Fruit fly (Drosophila melanogaster) whole organism, embryonic: Measurements from ENCODE around the gene CG43338.

ENCODE experiments used
- B-H1 ChIP-seq: fragments of 200-800 bp; sonication (Bioruptor generic); IDR thresholded peaks from 3 replicates; pipeline ENCODE4 v1.3.6; 2022; ENCODE audit warnings: missing biosample characterization, missing genetic modification characterization
- Bteb2 ChIP-seq: fragments of 200-800 bp; sonication (Bioruptor generic); optimal IDR thresholded peaks from 2 replicates; lab custom pipeline; 2016; ENCODE audit warnings: missing biosample characterization, missing genetic modification characterization
- CG12155 ChIP-seq: fragments of 200-800 bp; sonication (Bioruptor generic); optimal IDR thresholded peaks from 3 replicates; lab custom pipeline; 2016; ENCODE audit warnings: missing biosample characterization, missing genetic modification characterization
- CG12659 ChIP-seq: fragments of 200-800 bp; sonication (Bioruptor generic); optimal IDR thresholded peaks from 3 replicates; lab custom pipeline; 2017; ENCODE audit warnings: mild to moderate bottlenecking, missing biosample characterization, missing genetic modification reagents, missing genetic modification characterization
- CG13296 ChIP-seq: fragments of 200-800 bp; sonication (Bioruptor generic); optimal IDR thresholded peaks from 3 replicates; lab custom pipeline; 2018; ENCODE audit warnings: missing biosample characterization, mild to moderate bottlenecking, missing genetic modification characterization
- CG18764 ChIP-seq: fragments of 200-800 bp; sonication (Bioruptor generic); optimal IDR thresholded peaks from 3 replicates; lab custom pipeline; 2016; ENCODE audit warnings: missing biosample characterization, missing genetic modification characterization
- CG3163 ChIP-seq: fragments of 200-800 bp; sonication (Bioruptor generic); optimal IDR thresholded peaks from 3 replicates; lab custom pipeline; 2016; ENCODE audit warnings: missing biosample characterization, missing genetic modification characterization
- CG3726 ChIP-seq: fragments of 200-800 bp; sonication (Bioruptor generic); IDR thresholded peaks from 3 replicates; pipeline ENCODE4, ENCODE4 v1.3.6; 2022; ENCODE audit warnings: missing biosample characterization, missing genetic modification characterization
- CG7357 ChIP-seq: fragments of 200-800 bp; sonication (Bioruptor generic); IDR thresholded peaks from 3 replicates; pipeline ENCODE4 v1.3.6; 2022; ENCODE audit warnings: missing biosample characterization, missing genetic modification characterization
- CG8944 ChIP-seq: fragments of 200-800 bp; sonication (Bioruptor generic); optimal IDR thresholded peaks from 3 replicates; lab custom pipeline; 2016; ENCODE audit warnings: missing biosample characterization, missing genetic modification characterization
- CTCF ChIP-seq: fragments of 200-800 bp; sonication (Bioruptor generic); optimal IDR thresholded peaks from 2 replicates; lab custom pipeline; 2017; ENCODE audit warnings: missing biosample characterization, mild to moderate bottlenecking, missing genetic modification characterization, moderate library complexity
- Dek ChIP-seq: fragments of 200-800 bp; sonication (Bioruptor generic); optimal IDR thresholded peaks from 3 replicates; lab custom pipeline; 2019; ENCODE audit warnings: missing biosample characterization, mild to moderate bottlenecking, missing genetic modification characterization, moderate library complexity
- Dll ChIP-seq: fragments of 200-800 bp; sonication (Bioruptor generic); IDR thresholded peaks from 4 replicates; pipeline ENCODE4 v1.3.6; 2022; ENCODE audit warnings: missing biosample characterization, missing genetic modification characterization; ENCODE audit not compliant: partially characterized antibody
- Dref ChIP-seq: fragments of 200-800 bp; sonication (Bioruptor generic); IDR thresholded peaks from 2 replicates; pipeline ENCODE4 v1.3.6; 2022; ENCODE audit warnings: missing biosample characterization, missing genetic modification characterization
- E2f2 ChIP-seq: fragments of 200-800 bp; sonication (Bioruptor generic); IDR thresholded peaks from 2 replicates; pipeline ENCODE4 v1.3.6; 2022; ENCODE audit warnings: missing biosample characterization, missing genetic modification characterization
- HLHmδ ChIP-seq: fragments of 200-800 bp; sonication (Bioruptor generic); optimal IDR thresholded peaks from 2 replicates; lab custom pipeline; 2018; ENCODE audit warnings: missing biosample characterization, mild to moderate bottlenecking, missing genetic modification characterization, moderate library complexity
- Hr78 ChIP-seq, 2 experiments: fragments of 200-800 bp in 1 of 2; fragments of >200 bp in 1 of 2; sonication (Bioruptor generic) in 1 of 2; optimal IDR thresholded peaks; 2 replicates each; lab custom pipeline; 2017 to 2019; ENCODE audit warnings: missing biosample characterization in 2 of 2, missing genetic modification characterization in 2 of 2, mild to moderate bottlenecking in 1 of 2, moderate library complexity in 1 of 2
- Lpt ChIP-seq: fragments of >200 bp; optimal IDR thresholded peaks from 2 replicates; lab custom pipeline; 2018; ENCODE audit warnings: missing biosample characterization, missing genetic modification characterization
- MBD-R2 ChIP-seq: fragments of 200-800 bp; sonication (Bioruptor generic); IDR thresholded peaks from 2 replicates; pipeline ENCODE4 v1.3.6; 2022; ENCODE audit warnings: missing biosample characterization, missing genetic modification characterization
- Optix ChIP-seq: fragments of 200-800 bp; sonication (Bioruptor generic); IDR thresholded peaks from 3 replicates; pipeline ENCODE4 v1.3.6; 2022; ENCODE audit warnings: missing biosample characterization, missing genetic modification characterization
- Rfx ChIP-seq: fragments of 200-800 bp; sonication (Bioruptor generic); IDR thresholded peaks from 2 replicates; pipeline ENCODE4 v1.3.6; 2022; ENCODE audit warnings: missing biosample characterization, missing genetic modification characterization
- Sry-β ChIP-seq: fragments of 200-800 bp; sonication (Bioruptor generic); optimal IDR thresholded peaks from 2 replicates; lab custom pipeline; 2018; ENCODE audit warnings: missing biosample characterization, mild to moderate bottlenecking, missing genetic modification characterization, moderate library complexity
- Sry-δ ChIP-seq: fragments of 200-800 bp; sonication (Bioruptor generic); optimal IDR thresholded peaks from 2 replicates; lab custom pipeline; 2016; ENCODE audit warnings: missing biosample characterization, missing genetic modification characterization
- Stat92E ChIP-seq, 3 experiments: fragments of >200 bp in 2 of 3; fragments of 200-800 bp in 1 of 3; sonication (Bioruptor generic) in 1 of 3; optimal IDR thresholded peaks; 2 replicates each; lab custom pipeline; 2017 to 2019; ENCODE audit warnings: missing biosample characterization in 3 of 3, missing genetic modification characterization in 3 of 3, mild to moderate bottlenecking in 1 of 3, moderate library complexity in 1 of 3
- Taf1 ChIP-seq: fragments of 200-800 bp; sonication (Bioruptor generic); IDR thresholded peaks from 2 replicates; pipeline ENCODE4 v1.3.6; 2022; ENCODE audit warnings: missing biosample characterization, missing genetic modification characterization
- Vsx1 ChIP-seq: fragments of 200-800 bp; sonication (Bioruptor generic); optimal IDR thresholded peaks from 2 replicates; lab custom pipeline; 2017; ENCODE audit warnings: missing biosample characterization, mild to moderate bottlenecking, missing genetic modification characterization, missing genetic modification reagents
- Xrp1 ChIP-seq: fragments of 200-800 bp; sonication (Bioruptor generic); IDR thresholded peaks from 2 replicates; pipeline ENCODE4 v1.3.6; 2022; ENCODE audit warnings: missing biosample characterization, missing genetic modification characterization
- ato ChIP-seq: fragments of 200-800 bp; sonication (Bioruptor generic); IDR thresholded peaks from 2 replicates; pipeline ENCODE4 v1.3.6; 2022; ENCODE audit warnings: missing biosample characterization, missing genetic modification characterization; ENCODE audit not compliant: partially characterized antibody
- az2 ChIP-seq: fragments of 200-800 bp; sonication (Bioruptor generic); optimal IDR thresholded peaks from 3 replicates; lab custom pipeline; 2016; ENCODE audit warnings: missing biosample characterization, missing genetic modification characterization
- br ChIP-seq: fragments of >200 bp; optimal IDR thresholded peaks from 2 replicates; lab custom pipeline; 2017
- cad ChIP-seq: fragments of >200 bp; optimal IDR thresholded peaks from 2 replicates; lab custom pipeline; 2017; ENCODE audit warnings: missing biosample characterization, missing genetic modification characterization
- cas ChIP-seq: fragments of 200-800 bp; sonication (Bioruptor generic); IDR thresholded peaks from 2 replicates; pipeline ENCODE4 v1.3.6; 2022; ENCODE audit warnings: missing biosample characterization, missing genetic modification characterization
- corto ChIP-seq: fragments of 200-800 bp; sonication (Bioruptor generic); optimal IDR thresholded peaks from 2 replicates; lab custom pipeline; 2016; ENCODE audit warnings: missing biosample characterization, mild to moderate bottlenecking, missing genetic modification characterization, moderate library complexity
- ewg ChIP-seq: fragments of 200-800 bp; sonication (Bioruptor generic); optimal IDR thresholded peaks from 3 replicates; lab custom pipeline; 2017; ENCODE audit warnings: mild to moderate bottlenecking, missing biosample characterization, missing genetic modification reagents, missing genetic modification characterization
- fd64A ChIP-seq: fragments of 200-800 bp; sonication (Bioruptor generic); optimal IDR thresholded peaks from 3 replicates; lab custom pipeline; 2018; ENCODE audit warnings: missing biosample characterization, mild to moderate bottlenecking, missing genetic modification characterization
- kah ChIP-seq: fragments of 200-800 bp; sonication (Bioruptor generic); optimal IDR thresholded peaks from 2 replicates; lab custom pipeline; 2018; ENCODE audit warnings: missing biosample characterization, mild to moderate bottlenecking, missing genetic modification characterization
- kni ChIP-seq: fragments of 200-800 bp; sonication (Bioruptor generic); optimal IDR thresholded peaks from 3 replicates; lab custom pipeline; 2017; ENCODE audit warnings: mild to moderate bottlenecking, missing biosample characterization, missing genetic modification reagents, missing genetic modification characterization
- lbe ChIP-seq: fragments of 200-800 bp; sonication (Bioruptor generic); optimal IDR thresholded peaks from 2 replicates; lab custom pipeline; 2016; ENCODE audit warnings: missing biosample characterization, mild to moderate bottlenecking, missing genetic modification characterization
- otp ChIP-seq: fragments of 200-800 bp; sonication (Bioruptor generic); IDR thresholded peaks from 3 replicates; pipeline ENCODE4, ENCODE4 v1.3.6; 2022; ENCODE audit warnings: missing biosample characterization, missing genetic modification characterization
- run ChIP-seq: fragments of 200-800 bp; sonication (Bioruptor generic); optimal IDR thresholded peaks from 3 replicates; lab custom pipeline; 2018; ENCODE audit warnings: missing biosample characterization, mild to moderate bottlenecking, missing genetic modification characterization
- salm ChIP-seq: fragments of 200-800 bp; sonication (Bioruptor generic); optimal IDR thresholded peaks from 2 replicates; lab custom pipeline; 2018; ENCODE audit warnings: missing biosample characterization, mild to moderate bottlenecking, missing genetic modification characterization
- sc ChIP-seq, 3 experiments: fragments of >200 bp in 2 of 3; fragments of 200-800 bp in 1 of 3; sonication (Bioruptor generic) in 1 of 3; optimal IDR thresholded peaks; 2 replicates in 2 of 3; 3 replicates in 1 of 3; lab custom pipeline; 2017; ENCODE audit warnings: mild to moderate bottlenecking in 1 of 3, missing biosample characterization in 1 of 3, missing genetic modification characterization in 1 of 3, missing genetic modification reagents in 1 of 3
- sug ChIP-seq: fragments of 200-800 bp; optimal IDR thresholded peaks from 2 replicates; lab custom pipeline; 2019; ENCODE audit warnings: missing biosample characterization, mild to moderate bottlenecking, missing genetic modification characterization, moderate library complexity
- toy ChIP-seq: fragments of 200-800 bp; sonication (Bioruptor generic); IDR thresholded peaks from 2 replicates; pipeline ENCODE4 v1.3.6; 2022; ENCODE audit warnings: missing biosample characterization, missing genetic modification characterization
- twi ChIP-seq: fragments of 200-800 bp; optimal IDR thresholded peaks from 2 replicates; lab custom pipeline; 2019; ENCODE audit warnings: missing biosample characterization, mild to moderate bottlenecking, missing genetic modification characterization, moderate library complexity
- vnd ChIP-seq: fragments of 200-800 bp; sonication (Bioruptor generic); IDR thresholded peaks from 3 replicates; pipeline ENCODE4 v1.3.6; 2022; ENCODE audit warnings: missing biosample characterization, missing genetic modification characterization; ENCODE audit not compliant: partially characterized antibody
- wdn ChIP-seq: fragments of 200-800 bp; sonication (Bioruptor generic); IDR thresholded peaks from 2 replicates; pipeline ENCODE4 v1.3.6; 2022; ENCODE audit warnings: missing biosample characterization, missing genetic modification characterization
- wor ChIP-seq: fragments of 200-800 bp; sonication (Bioruptor generic); IDR thresholded peaks from 2 replicates; pipeline ENCODE4 v1.3.6; 2022; ENCODE audit warnings: missing biosample characterization, missing genetic modification characterization

Gene CG43338

dm6 chr2L:18676948-18677820 lies 6.1 kb upstream of the CG43338 start, which contains the start of the genes Mst36Fa and CG31751 (continued):
- TF ChIP-seq CG13296 (GFP tag; lab: Kevin White, UChicago) (peak; percentile 89), CG8944 (GFP tag; lab: Kevin White, UChicago) (peak; percentile 63), ato (GFP tag; lab: Robert Waterston, UW) (0 out of 2 replicates have a peak, but pooled peaks have one; percentile 7), B-H1 (GFP tag; lab: Robert Waterston, UW) (peak; percentile 52; the same call in 1 of the 3 replicates), sug (tag; lab: Kevin White, UChicago) (peak; percentile 96), MBD-R2 (peak; percentile 81), Taf1 (GFP tag; lab: Robert Waterston, UW) (0 out of 2 replicates have a peak, but pooled peaks have one; percentile 15), fd64A (GFP tag; lab: Kevin White, UChicago) (peak; percentile 88), Hr78 (GFP tag; optimal IDR thresholded peaks at IDR 0.05; lab: Kevin White, UChicago) (peak in 1 of 2 experiments; percentile 63), run (peak; percentile 27), sc (optimal IDR thresholded peaks at IDR 0.05; lab: Kevin White, UChicago) (no peak), sc (GFP tag; optimal IDR thresholded peaks at IDR 0.05; lab: Kevin White, UChicago) (peak; percentile 76), ewg (peak; percentile 64), lbe (no peak), br (lab: Kevin White, UChicago) (no peak), wor (no peak), CG7357 (GFP tag; lab: Robert Waterston, UW) (no peak), cad (GFP tag; lab: Kevin White, UChicago) (no peak), Dek (peak; percentile 76), Sry-δ (GFP tag; lab: Kevin White, UChicago) (peak; percentile 29), CG12155 (GFP tag; lab: Kevin White, UChicago) (peak; percentile 23), cas (GFP tag; lab: Robert Waterston, UW) (no peak), E2f2 (GFP tag; lab: Robert Waterston, UW) (peak; percentile 98), CG3163 (peak; percentile 67), Dref (GFP tag; lab: Robert Waterston, UW) (no peak; the same call in 1 of the 2 replicates), HLHmδ (peak; percentile 72), CG12659 (GFP tag; lab: Kevin White, UChicago) (peak; percentile 88), otp (peak; percentile 88; the same call in 2 of the 3 replicates), salm (peak; percentile 73), twi (tag; lab: Kevin White, UChicago) (peak; percentile 8), vnd (GFP tag; lab: Robert Waterston, UW) (no peak), kni (GFP tag; lab: Kevin White, UChicago) (peak; percentile 93), wdn (GFP tag; lab: Robert Waterston, UW) (no peak), CG18764 (GFP tag; lab: Kevin White, UChicago) (peak; percentile 65), Optix (GFP tag; lab: Robert Waterston, UW) (no peak; the same call in 2 of the 3 replicates), Vsx1 (GFP tag; lab: Kevin White, UChicago) (peak; percentile 97), Lpt (GFP tag; lab: Kevin White, UChicago) (no peak), az2 (GFP tag; lab: Kevin White, UChicago) (peak; percentile 38), CTCF (GFP tag; lab: Kevin White, UChicago) (peak; percentile 36), Sry-β (GFP tag; lab: Kevin White, UChicago) (peak; percentile 62), Rfx (GFP tag; lab: Robert Waterston, UW) (peak; percentile 81), CG3726 (no peak), Stat92E (GFP tag; optimal IDR thresholded peaks at IDR 0.05; lab: Kevin White, UChicago) (no peak), kah (GFP tag; lab: Kevin White, UChicago) (peak; percentile 63), Dll (peak; percentile 45; the same call in 1 of the 4 replicates), corto (GFP tag; lab: Kevin White, UChicago) (no peak), Bteb2 (GFP tag; lab: Kevin White, UChicago) (peak; percentile 64), toy (GFP tag; lab: Robert Waterston, UW) (0 out of 2 replicates have a peak, but pooled peaks have one; percentile 33), Xrp1 (peak; percentile 51)
